Worm (Caenorhabditis elegans) whole organism, midembryonic: ENCODE data around the gene cpt-4.

ENCODE experiments used
- T22C8.4 ChIP-seq: fragments of 200-800 bp; sonication (Bioruptor generic); IDR thresholded peaks from 2 replicates; pipeline ENCODE4 v1.3.6; 2022; ENCODE audit warnings: missing genetic modification characterization, missing compliant biosample characterization
- cog-1 ChIP-seq: sonication (generic microtip); optimal IDR thresholded peaks from 2 replicates; lab custom pipeline; 2016; ENCODE audit warnings: missing genetic modification characterization, missing compliant biosample characterization
- flt-1 ChIP-seq: fragments of 200-800 bp; sonication (Bioruptor generic); IDR thresholded peaks from 2 replicates; pipeline ENCODE4 v1.3.6; 2022; ENCODE audit warnings: missing genetic modification characterization, missing compliant biosample characterization
- klf-2 ChIP-seq: fragments of 200-800 bp; sonication (Bioruptor generic); conservative IDR thresholded peaks from 2 replicates; pipeline ENCODE4 v1.3.6; 2022; ENCODE audit warnings: missing genetic modification reagents, missing genetic modification characterization, missing compliant biosample characterization
- med-1 ChIP-seq: sonication (generic microtip); optimal IDR thresholded peaks from 2 replicates; lab custom pipeline; 2017; ENCODE audit warnings: missing genetic modification characterization, mild to moderate bottlenecking, missing compliant biosample characterization, antibody characterized with exemption, missing genetic modification reagents; ENCODE audit not compliant: insufficient read depth
- ref-1 ChIP-seq: fragments of 200-800 bp; sonication (Bioruptor generic); conservative IDR thresholded peaks from 2 replicates; pipeline ENCODE4 v1.3.6; 2022; ENCODE audit warnings: missing genetic modification reagents, missing genetic modification characterization, missing compliant biosample characterization
- tab-1 ChIP-seq: fragments of 200-800 bp; sonication (Bioruptor generic); IDR thresholded peaks from 2 replicates; pipeline ENCODE4 v1.3.6; 2022; ENCODE audit warnings: missing genetic modification characterization, missing compliant biosample characterization
- ztf-23 ChIP-seq: fragments of 200-800 bp; sonication (Bioruptor generic); IDR thresholded peaks from 2 replicates; pipeline ENCODE4 v1.3.6; 2022; ENCODE audit warnings: missing genetic modification reagents, missing genetic modification characterization, missing compliant biosample characterization
- ztf-29 ChIP-seq: fragments of 200-800 bp; sonication (Bioruptor generic); IDR thresholded peaks from 2 replicates; pipeline ENCODE4 v1.3.6; 2022; ENCODE audit warnings: missing genetic modification reagents, missing genetic modification characterization, missing compliant biosample characterization

The cpt-4 gene

ce11 chrV:5047230-5047629 lies 19.7 kb upstream of the cpt-4 start:
- TF ChIP-seq tab-1 (GFP tag; lab: Robert Waterston, UW): 0 out of 2 replicates have a peak, but pooled peaks have one; percentile 49
- peak; percentile 80 for TF ChIP-seq flt-1
- peak; percentile 78 for TF ChIP-seq ztf-23 (GFP tag; lab: Robert Waterston, UW)
- peak; percentile 72 for TF ChIP-seq klf-2 (GFP tag; lab: Robert Waterston, UW)

ce11 chrV:5046558-5046957 lies 19.0 kb upstream of the cpt-4 start:
- no peak for TF ChIP-seq ztf-29 (GFP tag; lab: Robert Waterston, UW)

ce11 chrV:5046103-5046502 lies 18.6 kb upstream of the cpt-4 start, which contains the start of gene exc-14:
Gene exc-14, minus strand, starts transcription at chrV:5046203.
- no peak for TF ChIP-seq tab-1 (GFP tag; lab: Robert Waterston, UW)
- TF ChIP-seq klf-2 (GFP tag; lab: Robert Waterston, UW): no peak
- no peak for TF ChIP-seq flt-1
- no peak for TF ChIP-seq ztf-23 (GFP tag; lab: Robert Waterston, UW)
- TF ChIP-seq med-1 (GFP tag; lab: Kevin White, UChicago): no peak
- TF ChIP-seq T22C8.4 (GFP tag; lab: Robert Waterston, UW): no peak
- TF ChIP-seq cog-1 (tag; lab: Kevin White, UChicago): no peak
- TF ChIP-seq ref-1: no peak
- TF ChIP-seq ztf-29 (GFP tag; lab: Robert Waterston, UW): no peak

- TF ChIP-seq T22C8.4 (GFP tag; lab: Robert Waterston, UW) (no peak), ztf-29 (GFP tag; lab: Robert Waterston, UW) (no peak), klf-2 (GFP tag; lab: Robert Waterston, UW) (no peak), ztf-23 (GFP tag; lab: Robert Waterston, UW) (no peak), flt-1 (no peak), ref-1 (no peak), tab-1 (GFP tag; lab: Robert Waterston, UW) (no peak), cog-1 (tag; lab: Kevin White, UChicago) (no peak), med-1 (GFP tag; lab: Kevin White, UChicago) (no peak)
Observed at ce11 chrV:5040925-5041324, 13.4 kb upstream of the cpt-4 start, which contains the start of gene K11D12.8. Gene K11D12.8, minus strand, starts transcription at chrV:5041001.

ce11 chrV:5039559-5039958 lies 12.0 kb upstream of the cpt-4 start, which contains the start of gene K11D12.11:
Gene K11D12.11, minus strand, starts transcription at chrV:5039600.
- TF ChIP-seq flt-1 (no peak), med-1 (GFP tag; lab: Kevin White, UChicago) (no peak), ztf-29 (GFP tag; lab: Robert Waterston, UW) (no peak), ref-1 (no peak), T22C8.4 (GFP tag; lab: Robert Waterston, UW) (no peak), tab-1 (GFP tag; lab: Robert Waterston, UW) (no peak), cog-1 (tag; lab: Kevin White, UChicago) (no peak), ztf-23 (GFP tag; lab: Robert Waterston, UW) (no peak), klf-2 (GFP tag; lab: Robert Waterston, UW) (no peak)

DNA sequence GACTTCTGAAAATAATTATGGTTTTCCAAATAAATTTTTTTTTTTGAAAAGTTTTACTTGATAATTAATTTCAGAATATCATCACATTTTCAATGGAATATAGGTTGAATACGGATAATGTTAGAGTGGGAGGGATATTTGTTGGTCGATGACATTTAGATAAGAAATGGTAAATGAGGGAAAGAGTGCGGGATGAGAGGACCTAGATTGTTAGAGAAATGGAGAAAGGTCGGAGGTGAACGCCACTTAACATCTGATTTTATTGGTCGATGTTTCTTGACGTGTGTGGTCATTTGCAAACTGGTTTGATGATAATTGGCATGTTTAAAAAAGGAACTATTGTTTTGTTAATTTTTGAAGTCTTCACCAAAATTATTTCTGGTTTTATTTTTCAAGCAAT lies 10.9 kb upstream of the cpt-4 start:
- no peak for TF ChIP-seq flt-1

- TF ChIP-seq ztf-29 (GFP tag; lab: Robert Waterston, UW) (no peak), ztf-23 (GFP tag; lab: Robert Waterston, UW) (no peak), T22C8.4 (GFP tag; lab: Robert Waterston, UW) (no peak), tab-1 (GFP tag; lab: Robert Waterston, UW) (no peak), cog-1 (tag; lab: Kevin White, UChicago) (no peak), klf-2 (GFP tag; lab: Robert Waterston, UW) (no peak), ref-1 (no peak), flt-1 (no peak), med-1 (GFP tag; lab: Kevin White, UChicago) (no peak)
Observed at ce11 chrV:5036364-5036763, 8.8 kb upstream of the cpt-4 start, which contains the start of gene K11D12.7. Gene K11D12.7, minus strand, starts transcription at chrV:5036464.

- TF ChIP-seq ref-1: no peak
- TF ChIP-seq ztf-23 (GFP tag; lab: Robert Waterston, UW): no peak
- no peak for TF ChIP-seq ztf-29 (GFP tag; lab: Robert Waterston, UW)
- TF ChIP-seq klf-2 (GFP tag; lab: Robert Waterston, UW): no peak
- TF ChIP-seq flt-1: no peak
- no peak for TF ChIP-seq cog-1 (tag; lab: Kevin White, UChicago)
- TF ChIP-seq T22C8.4 (GFP tag; lab: Robert Waterston, UW): no peak
- TF ChIP-seq tab-1 (GFP tag; lab: Robert Waterston, UW): no peak
- TF ChIP-seq med-1 (GFP tag; lab: Kevin White, UChicago): no peak
Observed at ce11 chrV:5035058-5035457, 7.5 kb upstream of the cpt-4 start, which contains the start of gene K11D12.6. Gene K11D12.6, minus strand, starts transcription at chrV:5035158.

- TF ChIP-seq klf-2 (GFP tag; lab: Robert Waterston, UW) (no peak), ztf-23 (GFP tag; lab: Robert Waterston, UW) (no peak), cog-1 (tag; lab: Kevin White, UChicago) (no peak), ref-1 (no peak), T22C8.4 (GFP tag; lab: Robert Waterston, UW) (no peak), med-1 (GFP tag; lab: Kevin White, UChicago) (no peak), tab-1 (GFP tag; lab: Robert Waterston, UW) (no peak), flt-1 (no peak), ztf-29 (GFP tag; lab: Robert Waterston, UW) (no peak)
Observed at ce11 chrV:5033099-5033498, 5.6 kb upstream of the cpt-4 start, which contains the start of gene K11D12.13. Gene K11D12.13, plus strand, starts transcription at chrV:5033399.

DNA sequence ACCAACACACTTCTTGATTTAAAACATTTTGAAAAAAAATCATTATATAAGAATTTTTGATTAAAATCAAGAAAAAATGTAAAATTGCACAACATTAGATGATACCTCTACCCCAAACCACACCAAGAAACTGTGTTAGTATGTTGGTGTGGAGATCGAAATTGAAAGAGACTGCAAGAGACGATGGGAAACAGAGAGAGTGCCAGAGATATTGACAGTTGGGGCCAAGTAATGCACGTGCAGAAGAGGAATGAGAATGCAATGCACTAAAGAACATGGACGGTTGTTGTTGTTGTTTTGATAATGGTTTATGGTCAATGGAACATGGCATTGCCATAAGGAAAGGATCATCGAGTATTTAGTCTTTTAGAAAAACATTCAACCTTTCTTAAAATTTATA lies 4.7 kb upstream of the cpt-4 start:
- TF ChIP-seq klf-2 (GFP tag; lab: Robert Waterston, UW): no peak
- no peak for TF ChIP-seq med-1 (GFP tag; lab: Kevin White, UChicago)
- TF ChIP-seq cog-1 (tag; lab: Kevin White, UChicago): no peak
- TF ChIP-seq T22C8.4 (GFP tag; lab: Robert Waterston, UW): no peak
- no peak for TF ChIP-seq ztf-29 (GFP tag; lab: Robert Waterston, UW)
- TF ChIP-seq ref-1: no peak
- no peak for TF ChIP-seq tab-1 (GFP tag; lab: Robert Waterston, UW)
- no peak for TF ChIP-seq ztf-23 (GFP tag; lab: Robert Waterston, UW)
- TF ChIP-seq flt-1: no peak
